Fruit fly (Drosophila melanogaster) whole organism, prepupa: ENCODE measurements around the gene Lcp65Ad.

Source experiments
- CG8119 ChIP-seq: fragments of 200-800 bp; sonication (Bioruptor generic); IDR thresholded peaks from 3 replicates; pipeline ENCODE4 v1.3.6; 2022; ENCODE audit warnings: missing biosample characterization, missing genetic modification characterization
- Eip78C ChIP-seq: fragments of 200-800 bp; sonication (Bioruptor generic); peaks from one replicate; lab custom pipeline; 2016; ENCODE audit warnings: missing biosample characterization, missing genetic modification characterization
- Hr38 ChIP-seq: sonication (Bioruptor generic); optimal IDR thresholded peaks from 2 replicates; lab custom pipeline; 2016; ENCODE audit warnings: missing biosample characterization, missing genetic modification characterization
- Hr39 ChIP-seq: fragments of 200-800 bp; sonication (Bioruptor generic); optimal IDR thresholded peaks from 2 replicates; lab custom pipeline; 2016; ENCODE audit warnings: missing biosample characterization, missing genetic modification characterization
- eg ChIP-seq: fragments of 200-800 bp; sonication (Bioruptor generic); IDR thresholded peaks from 3 replicates; pipeline ENCODE4 v1.3.6; 2022; ENCODE audit warnings: missing biosample characterization, missing genetic modification characterization
- fd59A ChIP-seq: fragments of 200-800 bp; sonication (Bioruptor generic); optimal IDR thresholded peaks from 2 replicates; lab custom pipeline; 2017; ENCODE audit warnings: missing biosample characterization, mild to moderate bottlenecking, missing genetic modification characterization, missing genetic modification reagents
- pdm3 ChIP-seq: fragments of 200-800 bp; sonication (Bioruptor generic); optimal IDR thresholded peaks from 3 replicates; lab custom pipeline; 2016; ENCODE audit warnings: missing biosample characterization, missing genetic modification characterization

- no peak for TF ChIP-seq Hr38
- TF ChIP-seq Hr39: no peak
- no peak for TF ChIP-seq Eip78C (GFP tag; lab: Kevin White, UChicago)
- TF ChIP-seq pdm3: no peak
- TF ChIP-seq fd59A: no peak
- TF ChIP-seq eg (GFP tag; lab: Robert Waterston, UW): no peak
- TF ChIP-seq CG8119: no peak
These were observed 19.4 kb downstream of the Lcp65Ad start, which contains the start of gene Prdm13 for dm6 chr3L:6162483-6163128.
